Worm (Caenorhabditis elegans): ENCODE measurements around the gene C16C8.21.
A peak's percentile ranks its signal among the peaks of the same experiment; 100 is the strongest.

C16C8.21 gene

ce11 chrII:3414383-3414910 is 33.6 kb upstream of the C16C8.21 start, which contains the start of the genes F18A12.7 and F18A12.2:
Gene F18A12.7, minus strand, starts transcription at chrII:3414483.
Gene F18A12.2, plus strand, starts transcription at chrII:3414860.
- no peak for TF ChIP-seq nhr-77 (tag; optimal IDR thresholded peaks at IDR 0.05)
- no peak for TF ChIP-seq fkh-10 (GFP tag; optimal IDR thresholded peaks at IDR 0.05)
- TF ChIP-seq arid-1 (GFP tag; conservative IDR thresholded peaks at IDR 0.05): no peak
- TF ChIP-seq aly-2 (tag; optimal IDR thresholded peaks at IDR 0.05): no peak
- no peak for TF ChIP-seq ceh-20 (GFP tag; IDR thresholded peaks at IDR 0.05)
- no peak for TF ChIP-seq lin-39 (tag; optimal IDR thresholded peaks at IDR 0.05)
- TF ChIP-seq F37D6.2 (tag; optimal IDR thresholded peaks at IDR 0.05): no peak
- TF ChIP-seq skn-1 (tag; optimal IDR thresholded peaks at IDR 0.05): no peak
- no peak for TF ChIP-seq dve-1 (tag; optimal IDR thresholded peaks at IDR 0.05; ENCODE audit: insufficient read depth)

DNA sequence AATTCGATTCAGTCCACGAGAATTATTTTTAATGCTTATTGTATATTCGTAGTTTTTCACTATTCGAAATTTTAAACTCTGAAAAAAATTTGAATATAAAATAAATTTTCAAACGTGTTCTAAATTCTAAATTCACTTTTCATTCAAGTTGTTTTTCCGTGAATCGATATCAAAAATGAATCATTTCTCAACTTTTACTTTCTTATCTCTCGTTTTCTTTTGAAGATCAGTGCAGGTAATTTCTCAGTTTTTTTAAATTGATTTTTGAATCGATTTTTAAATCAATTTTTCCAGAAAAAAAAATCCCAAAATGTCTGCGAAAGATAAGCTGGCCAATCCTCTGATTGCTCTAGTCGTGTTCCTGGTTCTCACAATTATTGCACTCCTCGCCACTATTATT is 31.5 kb upstream of the C16C8.21 start, which contains the start of gene nep-6:
Gene nep-6, plus strand, starts transcription at position 301 of the 400 bp plus-strand sequence.
- TF ChIP-seq ztf-7 (tag; optimal IDR thresholded peaks at IDR 0.05) (no peak), lin-13 (GFP tag; optimal IDR thresholded peaks at IDR 0.05) (no peak), zag-1 (tag; optimal IDR thresholded peaks at IDR 0.05) (no peak), vab-7 (GFP tag; IDR thresholded peaks at IDR 0.05) (no peak), R02D3.7 (tag; optimal IDR thresholded peaks at IDR 0.05) (no peak), Y75B8A.6 (GFP tag; IDR thresholded peaks at IDR 0.05) (no peak), nhr-111 (GFP tag; optimal IDR thresholded peaks at IDR 0.05) (no peak), nhr-6 (tag; optimal IDR thresholded peaks at IDR 0.05) (no peak), php-3 (GFP tag; IDR thresholded peaks at IDR 0.05) (no peak), nhr-48 (tag; optimal IDR thresholded peaks at IDR 0.05) (no peak), rbr-2 (tag; optimal IDR thresholded peaks at IDR 0.05) (no peak), spr-1 (tag; optimal IDR thresholded peaks at IDR 0.05) (no peak), lin-15B (tag; optimal IDR thresholded peaks at IDR 0.05) (no peak)

DNA sequence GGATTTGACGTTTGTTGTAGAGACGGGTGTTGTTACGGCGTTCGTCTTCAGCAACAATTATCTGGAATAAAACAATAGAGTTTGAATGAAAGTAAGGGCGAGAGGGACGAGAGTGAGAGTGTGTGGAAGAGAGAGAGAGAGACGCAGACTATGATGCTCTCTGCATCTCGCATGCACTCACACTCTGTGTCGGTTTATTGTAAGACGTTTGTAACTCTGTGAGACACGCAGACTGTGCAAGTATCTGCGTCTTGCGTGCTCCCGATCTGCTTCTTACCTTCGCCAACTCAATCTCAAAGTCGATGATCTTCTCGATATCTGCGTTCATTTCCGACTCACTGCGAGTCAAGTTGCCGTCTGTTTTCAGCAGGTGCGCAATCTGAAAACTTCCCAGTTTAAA is 25.1 kb upstream of the C16C8.21 start:
- TF ChIP-seq duxl-1 (tag; optimal IDR thresholded peaks at IDR 0.05; ENCODE audit: poor library complexity): peak; percentile 80
- no peak for TF ChIP-seq egl-27 (tag; optimal IDR thresholded peaks at IDR 0.05)

DNA sequence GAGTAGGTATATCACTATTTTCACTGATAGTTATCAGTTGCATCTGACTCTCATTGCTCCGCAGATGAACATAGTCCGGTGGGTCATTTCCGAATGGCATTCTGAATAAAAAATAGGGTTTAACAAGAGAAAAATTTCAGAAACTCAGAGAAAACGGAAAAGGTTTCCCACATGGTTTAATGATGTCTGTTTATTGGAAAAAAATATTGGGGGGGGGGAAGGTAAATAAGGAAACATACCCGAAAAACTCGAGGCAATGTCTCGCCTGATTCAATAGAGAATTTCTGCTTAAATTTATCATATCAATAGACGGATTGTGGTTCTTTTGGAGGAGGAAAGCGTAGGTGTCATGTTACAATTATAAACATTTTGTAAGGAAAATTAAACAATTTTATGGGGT is 22.6 kb upstream of the C16C8.21 start, which contains the start of gene nep-11:
Gene nep-11, minus strand, starts transcription at position 101 of the 400 bp plus-strand sequence.
- TF ChIP-seq php-3 (GFP tag; IDR thresholded peaks at IDR 0.05): no peak
- no peak for TF ChIP-seq zip-2 (tag; optimal IDR thresholded peaks at IDR 0.05)
- no peak for TF ChIP-seq hlh-11 (tag; optimal IDR thresholded peaks at IDR 0.05)
- TF ChIP-seq daf-19 (GFP tag; conservative IDR thresholded peaks at IDR 0.05): no peak
- TF ChIP-seq unc-62 (GFP tag; optimal IDR thresholded peaks at IDR 0.05 in 1 of 2): no peak
- TF ChIP-seq unc-62 (tag; optimal IDR thresholded peaks at IDR 0.05): no peak
- no peak for TF ChIP-seq aly-2 (tag; optimal IDR thresholded peaks at IDR 0.05)
- TF ChIP-seq nhr-6 (tag; optimal IDR thresholded peaks at IDR 0.05): no peak
- no peak for TF ChIP-seq daf-12 (tag; optimal IDR thresholded peaks at IDR 0.05)
- TF ChIP-seq dpl-1 (GFP tag; optimal IDR thresholded peaks at IDR 0.05): no peak
- no peak for TF ChIP-seq D1046.2 (GFP tag; IDR thresholded peaks at IDR 0.05)
- TF ChIP-seq zfp-3 (GFP tag; conservative IDR thresholded peaks at IDR 0.05): no peak
- TF ChIP-seq ceh-28 (tag; optimal IDR thresholded peaks at IDR 0.05): no peak
- no peak for TF ChIP-seq lin-29 (GFP tag; IDR thresholded peaks at IDR 0.05)
- no peak for TF ChIP-seq snpc-1.2 (GFP tag; IDR thresholded peaks at IDR 0.05)
- TF ChIP-seq nhr-25 (tag; optimal IDR thresholded peaks at IDR 0.05; ENCODE audit: borderline replicate concordance, insufficient read depth): no peak
- TF ChIP-seq ZK546.5 (tag; optimal IDR thresholded peaks at IDR 0.05): no peak
- no peak for TF ChIP-seq nhr-237 (tag; optimal IDR thresholded peaks at IDR 0.05)
